Worm (Caenorhabditis elegans): ENCODE results near the gene Y26E6A.2.

ce11 chrX:13941865-13942264 is 27.7 kb upstream of the Y26E6A.2 start:
- TF ChIP-seq ceh-27 (GFP tag; optimal IDR thresholded peaks at IDR 0.05) (no peak), nhr-27 (tag; optimal IDR thresholded peaks at IDR 0.05) (no peak), hsf-1 (GFP tag; IDR thresholded peaks at IDR 0.05) (no peak)

Measured in whole organism, young adult.